Worm (Caenorhabditis elegans): ENCODE results near the gene Y116F11A.3.

DNA sequence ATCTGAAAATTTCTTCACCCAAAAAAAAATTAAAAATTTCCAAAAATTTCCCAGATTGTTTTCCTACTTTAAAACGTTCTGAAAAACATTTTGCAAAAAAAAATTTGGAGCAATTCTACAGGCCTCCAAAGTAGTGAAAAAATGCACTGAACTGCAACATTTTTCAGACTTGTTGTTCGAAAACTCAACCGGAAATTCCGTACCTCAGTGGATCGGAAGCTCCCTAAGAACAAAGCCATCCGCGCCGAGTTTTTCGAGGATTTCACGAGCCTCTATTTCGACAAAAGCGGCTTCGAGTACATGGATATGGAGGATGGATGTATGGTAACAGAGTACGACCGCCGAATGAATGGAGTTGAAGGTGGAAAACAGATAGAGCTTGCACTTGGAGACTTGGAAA is 9.3 kb downstream of the Y116F11A.3 start, which contains the start of gene fbxa-131:
- TF ChIP-seq hlh-15 (tag; optimal IDR thresholded peaks at IDR 0.05): no peak
- TF ChIP-seq ama-1 (optimal IDR thresholded peaks at IDR 0.05): no peak
- no peak for TF ChIP-seq ets-4 (tag; optimal IDR thresholded peaks at IDR 0.05)
- no peak for TF ChIP-seq elt-2 (tag; optimal IDR thresholded peaks at IDR 0.05)
- TF ChIP-seq ceh-22 (tag; optimal IDR thresholded peaks at IDR 0.05): no peak
- TF ChIP-seq eyg-1 (tag; optimal IDR thresholded peaks at IDR 0.05): no peak
- no peak for TF ChIP-seq odd-2 (tag; optimal IDR thresholded peaks at IDR 0.05)
- TF ChIP-seq hlh-13 (GFP tag; optimal IDR thresholded peaks at IDR 0.05): no peak

All from whole organism, late embryonic.